Worm (Caenorhabditis elegans): ENCODE data around the gene tag-294.

DNA sequence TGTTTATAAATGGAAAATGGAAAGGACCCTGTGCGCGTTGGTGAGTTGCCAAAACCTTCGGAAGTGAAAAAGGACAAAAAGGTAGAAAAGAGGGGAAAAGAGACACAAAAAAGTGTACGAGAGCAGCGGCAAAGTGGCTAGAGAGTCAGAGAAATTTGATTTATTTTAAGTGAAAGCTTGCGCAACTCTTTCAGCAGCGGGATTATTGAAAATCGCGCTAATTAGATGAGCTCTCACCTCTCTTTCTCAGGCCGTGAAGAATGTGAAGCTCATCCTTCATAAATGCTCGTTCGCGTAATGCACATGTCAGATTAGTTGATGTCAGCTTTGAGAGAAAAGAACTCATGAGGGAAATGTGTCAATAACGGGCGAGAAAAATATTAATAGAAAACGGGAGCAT is 36.0 kb upstream of the tag-294 start:
- TF ChIP-seq Y95B8A.8 (GFP tag; IDR thresholded peaks at IDR 0.05) (no peak), F39B2.1 (GFP tag; IDR thresholded peaks at IDR 0.05) (no peak), snpc-1.1 (tag; optimal IDR thresholded peaks at IDR 0.05; ENCODE audit: insufficient read depth) (no peak), snpc-4 (GFP tag; optimal IDR thresholded peaks at IDR 0.05) (no peak), snpc-4 (tag; optimal IDR thresholded peaks at IDR 0.05) (no peak), dpl-1 (GFP tag; optimal IDR thresholded peaks at IDR 0.05) (no peak), C17E4.6 (GFP tag; IDR thresholded peaks at IDR 0.05) (no peak), madf-8 (GFP tag; conservative IDR thresholded peaks at IDR 0.05) (no peak), let-526 (GFP tag; IDR thresholded peaks at IDR 0.05) (no peak)
